Worm (Caenorhabditis elegans) whole organism, mixed stage, embryonic: ENCODE data around the gene Y46G5A.47.

Experiments
- bed-3 ChIP-seq: fragments of 200-800 bp; sonication (Bioruptor generic); optimal IDR thresholded peaks from 3 replicates; lab custom pipeline; 2018; ENCODE audit warnings: mild to moderate bottlenecking, missing genetic modification characterization, moderate library complexity, missing compliant biosample characterization
- blmp-1 ChIP-seq: fragments of 150-350 bp; optimal IDR thresholded peaks from 2 replicates; lab custom pipeline; 2014; ENCODE audit warnings: missing biosample characterization, missing genetic modification characterization
- ceh-39 ChIP-seq: fragments of 150-350 bp; optimal IDR thresholded peaks from 2 replicates; lab custom pipeline; 2014; ENCODE audit warnings: missing biosample characterization, missing genetic modification characterization
- ceh-43 ChIP-seq: fragments of 200-800 bp; sonication (Bioruptor generic); optimal IDR thresholded peaks from 2 replicates; lab custom pipeline; 2018; ENCODE audit warnings: mild to moderate bottlenecking, missing genetic modification characterization, moderate library complexity, missing compliant biosample characterization
- ceh-83 ChIP-seq: fragments of 200-800 bp; sonication (Bioruptor generic); optimal IDR thresholded peaks from 2 replicates; lab custom pipeline; 2018; ENCODE audit warnings: mild to moderate bottlenecking, missing genetic modification characterization, missing compliant biosample characterization
- ces-1 ChIP-seq: fragments of 150-350 bp; optimal IDR thresholded peaks from 2 replicates; lab custom pipeline; 2014; ENCODE audit warnings: missing biosample characterization, missing genetic modification reagents, missing genetic modification characterization
- cnd-1 ChIP-seq: fragments of 200-800 bp; sonication (Bioruptor generic); optimal IDR thresholded peaks from 2 replicates; lab custom pipeline; 2018; ENCODE audit warnings: mild to moderate bottlenecking, missing genetic modification characterization, missing compliant biosample characterization
- drap-1 ChIP-seq: fragments of 200-800 bp; sonication (Bioruptor generic); optimal IDR thresholded peaks from 3 replicates; lab custom pipeline; 2018; ENCODE audit warnings: mild to moderate bottlenecking, missing genetic modification characterization, missing compliant biosample characterization
- elt-1 ChIP-seq: sonication (generic microtip); optimal IDR thresholded peaks from 2 replicates; lab custom pipeline; 2017; ENCODE audit warnings: missing genetic modification characterization, mild to moderate bottlenecking, missing compliant biosample characterization, antibody characterized with exemption, moderate library complexity, borderline replicate concordance; ENCODE audit not compliant: insufficient read depth
- elt-3 ChIP-seq: fragments of 150-350 bp; optimal IDR thresholded peaks from 2 replicates; lab custom pipeline; 2014; ENCODE audit warnings: missing biosample characterization, missing genetic modification characterization
- flh-1 ChIP-seq: fragments of 200-800 bp; sonication (Bioruptor generic); optimal IDR thresholded peaks from 2 replicates; lab custom pipeline; 2018; ENCODE audit warnings: mild to moderate bottlenecking, missing genetic modification characterization, moderate library complexity, missing compliant biosample characterization
- ham-2 ChIP-seq: fragments of 200-800 bp; sonication (Bioruptor generic); optimal IDR thresholded peaks from 2 replicates; lab custom pipeline; 2018; ENCODE audit warnings: mild to moderate bottlenecking, missing genetic modification characterization, missing compliant biosample characterization
- hlh-1 ChIP-seq: fragments of 150-350 bp; optimal IDR thresholded peaks from 2 replicates; lab custom pipeline; 2014; ENCODE audit warnings: missing biosample characterization, missing genetic modification reagents, missing genetic modification characterization
- lin-13 ChIP-seq: fragments of 150-350 bp; optimal IDR thresholded peaks from 2 replicates; lab custom pipeline; 2014; ENCODE audit warnings: missing biosample characterization, missing genetic modification characterization
- lin-32 ChIP-seq: fragments of 200-800 bp; sonication (Bioruptor generic); optimal IDR thresholded peaks from 2 replicates; lab custom pipeline; 2018; ENCODE audit warnings: mild to moderate bottlenecking, missing genetic modification characterization, missing compliant biosample characterization
- lsy-2 ChIP-seq: fragments of 150-350 bp; optimal IDR thresholded peaks from 2 replicates; lab custom pipeline; 2014; ENCODE audit warnings: missing biosample characterization, missing genetic modification characterization
- mab-5 ChIP-seq: fragments of 150-350 bp; optimal IDR thresholded peaks from 2 replicates; lab custom pipeline; 2014; ENCODE audit warnings: missing biosample characterization, missing genetic modification characterization
- mep-1 ChIP-seq: fragments of 150-350 bp; optimal IDR thresholded peaks from 2 replicates; lab custom pipeline; 2017; ENCODE audit warnings: missing biosample characterization, missing genetic modification reagents, missing genetic modification characterization, inconsistent platforms
- mls-2 ChIP-seq: sonication (generic microtip); optimal IDR thresholded peaks from 2 replicates; lab custom pipeline; 2016; ENCODE audit warnings: mild to moderate bottlenecking, missing genetic modification characterization, moderate library complexity, missing compliant biosample characterization
- nhr-12 ChIP-seq: fragments of 150-350 bp; optimal IDR thresholded peaks from 2 replicates; lab custom pipeline; 2014; ENCODE audit warnings: missing biosample characterization, missing genetic modification characterization
- nhr-2 ChIP-seq: fragments of 150-350 bp; optimal IDR thresholded peaks from 2 replicates; lab custom pipeline; 2014; ENCODE audit warnings: missing biosample characterization, missing genetic modification characterization
- nhr-237 ChIP-seq: fragments of 150-350 bp; optimal IDR thresholded peaks from 2 replicates; lab custom pipeline; 2014; ENCODE audit warnings: missing biosample characterization, missing genetic modification characterization
- nhr-28 ChIP-seq: fragments of 150-350 bp; optimal IDR thresholded peaks from 2 replicates; lab custom pipeline; 2014; ENCODE audit warnings: missing biosample characterization, missing genetic modification characterization
- nhr-76 ChIP-seq: sonication (generic microtip); optimal IDR thresholded peaks from 2 replicates; lab custom pipeline; 2017; ENCODE audit warnings: missing biosample characterization, missing genetic modification characterization
- pha-4 ChIP-seq: fragments of 150-350 bp; optimal IDR thresholded peaks from 2 replicates; lab custom pipeline; 2018; ENCODE audit warnings: missing biosample characterization, missing genetic modification reagents, missing genetic modification characterization
- sem-2 ChIP-seq: fragments of 200-800 bp; sonication (Bioruptor generic); optimal IDR thresholded peaks from 2 replicates; lab custom pipeline; 2018; ENCODE audit warnings: mild to moderate bottlenecking, missing genetic modification characterization, missing compliant biosample characterization
- sptf-1 ChIP-seq: sonication (generic microtip); optimal IDR thresholded peaks from 2 replicates; lab custom pipeline; 2017; ENCODE audit warnings: mild to moderate bottlenecking, missing genetic modification characterization, moderate library complexity, missing compliant biosample characterization
- tbx-8 ChIP-seq: fragments of 200-800 bp; sonication (Bioruptor generic); optimal IDR thresholded peaks from 2 replicates; lab custom pipeline; 2018; ENCODE audit warnings: mild to moderate bottlenecking, missing genetic modification characterization, moderate library complexity, missing compliant biosample characterization
- unc-120 ChIP-seq: sonication (generic microtip); optimal IDR thresholded peaks from 2 replicates; lab custom pipeline; 2017; ENCODE audit warnings: missing genetic modification characterization, missing compliant biosample characterization; ENCODE audit not compliant: poor library complexity, severe bottlenecking
- unc-62 ChIP-seq: fragments of 150-350 bp; optimal IDR thresholded peaks from 2 replicates; lab custom pipeline; 2014; ENCODE audit warnings: missing biosample characterization, missing genetic modification reagents, missing genetic modification characterization
- zip-8 ChIP-seq: fragments of 150-350 bp; optimal IDR thresholded peaks from 2 replicates; lab custom pipeline; 2014; ENCODE audit warnings: missing biosample characterization, missing genetic modification characterization
- ztf-11 ChIP-seq: fragments of 150-350 bp; optimal IDR thresholded peaks from 2 replicates; lab custom pipeline; 2014; ENCODE audit warnings: missing biosample characterization, missing genetic modification characterization

The Y46G5A.47 gene

ce11 chrII:12805765-12806384, 769 bp upstream of the Y46G5A.47 start:
- TF ChIP-seq elt-3 (tag; lab: Kevin White, UChicago) (no peak), lin-32 (GFP tag; lab: Kevin White, UChicago) (no peak), hlh-1 (tag; lab: Kevin White, UChicago) (no peak), pha-4 (tag; lab: Kevin White, UChicago) (no peak), nhr-76 (tag; lab: Kevin White, UChicago) (no peak), bed-3 (GFP tag; lab: Kevin White, UChicago) (no peak), ceh-83 (GFP tag; lab: Kevin White, UChicago) (no peak), mls-2 (tag; lab: Kevin White, UChicago) (no peak), unc-120 (tag; lab: Kevin White, UChicago) (no peak), drap-1 (GFP tag; lab: Kevin White, UChicago) (no peak), nhr-28 (no peak), tbx-8 (GFP tag; lab: Kevin White, UChicago) (no peak), nhr-12 (tag; lab: Kevin White, UChicago) (no peak), lin-13 (tag; lab: Kevin White, UChicago) (no peak), mab-5 (tag; lab: Kevin White, UChicago) (no peak), sptf-1 (tag; lab: Kevin White, UChicago) (peak; percentile 15), cnd-1 (peak; percentile 68), ces-1 (GFP tag; lab: Kevin White, UChicago) (peak; percentile 4), mep-1 (tag; lab: Kevin White, UChicago) (no peak), zip-8 (peak; percentile 63), unc-62 (GFP tag; lab: Kevin White, UChicago) (peak; percentile 23)

ce11 chrII:12799927-12800522, 5.1 kb downstream of the Y46G5A.47 start:
- TF ChIP-seq elt-1: no peak
- TF ChIP-seq sptf-1 (tag; lab: Kevin White, UChicago): no peak
- no peak for TF ChIP-seq blmp-1 (tag; lab: Kevin White, UChicago)
- TF ChIP-seq sem-2: no peak
- TF ChIP-seq nhr-2 (tag; lab: Kevin White, UChicago): no peak
- no peak for TF ChIP-seq mep-1 (tag; lab: Kevin White, UChicago)
- no peak for TF ChIP-seq ceh-43
- TF ChIP-seq ces-1 (GFP tag; lab: Kevin White, UChicago): no peak
- no peak for TF ChIP-seq mls-2 (tag; lab: Kevin White, UChicago)
- peak; percentile 92 for TF ChIP-seq lsy-2 (tag; lab: Kevin White, UChicago)
- TF ChIP-seq lin-32 (GFP tag; lab: Kevin White, UChicago): no peak
- TF ChIP-seq zip-8: no peak
- peak; percentile 1 for TF ChIP-seq lin-13 (tag; lab: Kevin White, UChicago)
- TF ChIP-seq cnd-1: no peak
- TF ChIP-seq hlh-1 (tag; lab: Kevin White, UChicago): peak; percentile 25
- no peak for TF ChIP-seq ceh-83 (GFP tag; lab: Kevin White, UChicago)

DNA sequence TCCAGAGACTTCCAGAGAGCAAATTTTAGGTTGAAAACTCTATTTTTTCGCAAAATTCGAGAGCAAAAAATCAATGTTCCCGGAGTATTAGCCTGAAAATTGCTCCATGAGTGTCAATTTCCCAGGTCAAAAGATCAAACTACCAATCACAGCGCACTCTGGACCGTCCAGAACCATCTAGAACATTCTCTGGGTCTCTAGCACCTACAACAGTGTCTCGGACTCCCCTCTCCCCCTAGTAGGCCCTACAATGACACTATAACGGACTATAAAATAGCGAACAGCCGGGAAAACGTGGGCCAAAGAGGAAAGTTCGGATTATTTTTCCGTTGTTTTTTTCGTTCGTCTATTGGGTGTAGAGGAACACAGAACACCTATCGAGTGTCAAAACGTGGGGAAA, 5.7 kb downstream of the Y46G5A.47 start:
- no peak for TF ChIP-seq ceh-83 (GFP tag; lab: Kevin White, UChicago)
- peak; percentile 13 for TF ChIP-seq cnd-1
- TF ChIP-seq nhr-2 (tag; lab: Kevin White, UChicago): peak; percentile 3
- TF ChIP-seq, all 35 proteins: peak for 2

DNA sequence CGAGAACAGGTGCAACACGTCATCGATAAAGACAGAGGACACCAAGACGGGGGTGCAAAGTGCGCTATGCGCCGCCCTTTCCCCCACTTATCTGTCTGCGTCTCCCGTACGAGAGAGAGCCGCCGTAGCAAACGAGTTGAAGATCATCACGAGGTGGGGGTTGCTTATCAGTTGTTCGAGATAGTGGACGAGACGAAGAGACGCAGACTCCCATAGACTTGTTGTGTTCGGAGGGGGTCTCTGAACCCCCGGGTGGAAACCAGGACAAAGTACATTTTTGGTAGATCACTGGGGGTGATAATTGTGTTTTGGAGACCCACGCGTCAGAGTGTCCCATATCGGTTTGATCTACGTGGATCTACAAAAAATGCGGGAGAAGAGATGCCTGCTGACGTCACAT, 6.3 kb downstream of the Y46G5A.47 start:
- TF ChIP-seq unc-62 (GFP tag; lab: Kevin White, UChicago) (peak; percentile 31), elt-3 (tag; lab: Kevin White, UChicago) (peak; percentile 59), ham-2 (GFP tag; lab: Kevin White, UChicago) (peak; percentile 75), drap-1 (GFP tag; lab: Kevin White, UChicago) (peak; percentile 5), nhr-237 (tag; lab: Kevin White, UChicago) (no peak), ztf-11 (tag; lab: Kevin White, UChicago) (no peak), sptf-1 (tag; lab: Kevin White, UChicago) (peak; percentile 31), unc-120 (tag; lab: Kevin White, UChicago) (peak; percentile 75), mab-5 (tag; lab: Kevin White, UChicago) (no peak), hlh-1 (tag; lab: Kevin White, UChicago) (peak; percentile 68), flh-1 (GFP tag; lab: Kevin White, UChicago) (no peak), elt-1 (peak; percentile 72), nhr-28 (no peak), ceh-39 (tag; lab: Kevin White, UChicago) (peak; percentile 16)
